Worm (Caenorhabditis elegans) whole organism, L4 larva: Measurements from ENCODE around the gene nhr-16.

ENCODE experiments used
- F10B5.3 ChIP-seq: sonication (generic microtip); optimal IDR thresholded peaks from 2 replicates; lab custom pipeline; 2016; ENCODE audit warnings: mild to moderate bottlenecking, missing genetic modification characterization, missing compliant biosample characterization
- F49E8.2 ChIP-seq: sonication (generic microtip); optimal IDR thresholded peaks from 2 replicates; lab custom pipeline; 2016; ENCODE audit warnings: missing compliant biosample characterization, mild to moderate bottlenecking, missing genetic modification characterization, borderline replicate concordance
- R02D3.7 ChIP-seq: fragments of 150-350 bp; sonication (generic microtip); optimal IDR thresholded peaks from 3 replicates; lab custom pipeline; 2014; ENCODE audit warnings: missing biosample characterization, missing genetic modification characterization
- Y75B8A.6 ChIP-seq: fragments of 200-800 bp; sonication (Bioruptor generic); IDR thresholded peaks from 2 replicates; pipeline ENCODE4 v1.3.6; 2022; ENCODE audit warnings: missing genetic modification reagents, missing genetic modification characterization, missing compliant biosample characterization
- aha-1 ChIP-seq: fragments of 150-350 bp; peaks from one replicate; lab custom pipeline; 2014; ENCODE audit warnings: missing biosample characterization, missing genetic modification characterization
- arid-1 ChIP-seq: fragments of 200-800 bp; sonication (Bioruptor generic); conservative IDR thresholded peaks from 2 replicates; pipeline ENCODE4 v1.3.6; 2022; ENCODE audit warnings: missing genetic modification reagents, missing genetic modification characterization, missing compliant biosample characterization
- attf-4 ChIP-seq: sonication (generic microtip); optimal IDR thresholded peaks from 3 replicates; lab custom pipeline; 2017; ENCODE audit warnings: missing biosample characterization, missing genetic modification characterization
- ceh-20 ChIP-seq: fragments of 200-800 bp; sonication (Bioruptor generic); IDR thresholded peaks from 2 replicates; pipeline ENCODE4 v1.3.6; 2022; ENCODE audit warnings: missing genetic modification reagents, missing genetic modification characterization, missing compliant biosample characterization
- ceh-62 ChIP-seq: sonication (generic microtip); optimal IDR thresholded peaks from 2 replicates; lab custom pipeline; 2017; ENCODE audit warnings: missing biosample characterization, missing genetic modification characterization
- ctbp-1 ChIP-seq: fragments of 200-800 bp; sonication (Bioruptor generic); IDR thresholded peaks from 2 replicates; pipeline ENCODE4 v1.3.6; 2022; ENCODE audit warnings: missing genetic modification reagents, missing genetic modification characterization, missing compliant biosample characterization
- daf-12 ChIP-seq: fragments of 150-350 bp; optimal IDR thresholded peaks from 2 replicates; lab custom pipeline; 2014; ENCODE audit warnings: missing biosample characterization, missing genetic modification reagents, missing genetic modification characterization
- daf-16 ChIP-seq, 3 experiments: sonication (generic microtip); optimal IDR thresholded peaks; 2 replicates each; lab custom pipeline; 2016 to 2017; ENCODE audit warnings: missing genetic modification characterization in 3 of 3, missing genetic modification reagents in 3 of 3, mild to moderate bottlenecking in 2 of 3, missing compliant biosample characterization in 2 of 3, missing biosample characterization in 1 of 3, moderate library complexity in 1 of 3
- dpl-1 ChIP-seq: fragments of 150-350 bp; optimal IDR thresholded peaks from 2 replicates; lab custom pipeline; 2014; ENCODE audit warnings: missing biosample characterization, missing genetic modification reagents, missing genetic modification characterization
- dve-1 ChIP-seq: sonication (generic microtip); optimal IDR thresholded peaks from 2 replicates; lab custom pipeline; 2017; ENCODE audit warnings: antibody characterized with exemption, mild to moderate bottlenecking, missing genetic modification characterization, missing compliant biosample characterization; ENCODE audit not compliant: insufficient read depth
- fkh-10 ChIP-seq: fragments of 150-350 bp; optimal IDR thresholded peaks from 2 replicates; lab custom pipeline; 2014; ENCODE audit warnings: missing biosample characterization, missing genetic modification reagents, missing genetic modification characterization
- hlh-11 ChIP-seq: fragments of 200-800 bp; sonication (Bioruptor generic); optimal IDR thresholded peaks from 2 replicates; lab custom pipeline; 2018; ENCODE audit warnings: mild to moderate bottlenecking, missing genetic modification characterization, missing compliant biosample characterization
- hlh-30 ChIP-seq: sonication (generic microtip); optimal IDR thresholded peaks from 2 replicates; lab custom pipeline; 2017; ENCODE audit warnings: antibody characterized with exemption, mild to moderate bottlenecking, missing genetic modification characterization, missing compliant biosample characterization; ENCODE audit not compliant: insufficient read depth
- hmg-1.1 ChIP-seq: fragments of 200-800 bp; sonication (Bioruptor generic); IDR thresholded peaks from 2 replicates; pipeline ENCODE4 v1.3.6; 2022; ENCODE audit warnings: missing genetic modification reagents, missing genetic modification characterization, missing compliant biosample characterization
- lin-38 ChIP-seq: fragments of 200-800 bp; sonication (Bioruptor generic); IDR thresholded peaks from 2 replicates; pipeline ENCODE4 v1.3.6; 2022; ENCODE audit warnings: missing genetic modification reagents, missing genetic modification characterization, missing compliant biosample characterization
- lin-39 ChIP-seq: fragments of 150-350 bp; optimal IDR thresholded peaks from 2 replicates; lab custom pipeline; 2014; ENCODE audit warnings: missing biosample characterization, missing genetic modification reagents, missing genetic modification characterization
- lir-3 ChIP-seq: sonication (generic microtip); optimal IDR thresholded peaks from 2 replicates; lab custom pipeline; 2016; ENCODE audit warnings: mild to moderate bottlenecking, missing genetic modification characterization, missing compliant biosample characterization
- lsy-2 ChIP-seq, 2 experiments: fragments of 150-350 bp in 1 of 2; sonication (generic microtip) in 1 of 2; optimal IDR thresholded peaks; 2 replicates each; lab custom pipeline; 2014 to 2017; ENCODE audit warnings: missing biosample characterization in 2 of 2, missing genetic modification characterization in 2 of 2
- mdl-1 ChIP-seq, 2 experiments: fragments of 150-350 bp in 1 of 2; sonication (generic microtip) in 1 of 2; optimal IDR thresholded peaks; 2 replicates each; lab custom pipeline; 2014 to 2017; ENCODE audit warnings: missing biosample characterization in 2 of 2, missing genetic modification characterization in 2 of 2
- mes-2 ChIP-seq: sonication (generic microtip); optimal IDR thresholded peaks from 2 replicates; lab custom pipeline; 2016; ENCODE audit warnings: missing genotype, mild to moderate bottlenecking, missing genetic modification characterization, missing compliant biosample characterization; ENCODE audit not compliant: poor library complexity, severe bottlenecking
- mxl-2 ChIP-seq: fragments of 200-800 bp; sonication (Bioruptor generic); conservative IDR thresholded peaks from 2 replicates; pipeline ENCODE4 v1.3.6; 2022; ENCODE audit warnings: missing genetic modification reagents, missing genetic modification characterization, missing compliant biosample characterization
- nhr-102 ChIP-seq: sonication (generic microtip); optimal IDR thresholded peaks from 2 replicates; lab custom pipeline; 2016; ENCODE audit warnings: mild to moderate bottlenecking, missing genetic modification characterization, moderate library complexity, missing compliant biosample characterization
- nhr-111 ChIP-seq: fragments of 200-800 bp; sonication (Bioruptor generic); optimal IDR thresholded peaks from 2 replicates; lab custom pipeline; 2018; ENCODE audit warnings: mild to moderate bottlenecking, missing genetic modification characterization, missing compliant biosample characterization
- nhr-28 ChIP-seq: fragments of 150-350 bp; optimal IDR thresholded peaks from 2 replicates; lab custom pipeline; 2014; ENCODE audit warnings: missing biosample characterization, missing genetic modification characterization
- nhr-6 ChIP-seq: fragments of 150-350 bp; optimal IDR thresholded peaks from 2 replicates; lab custom pipeline; 2014; ENCODE audit warnings: missing biosample characterization, missing genetic modification characterization
- nhr-77 ChIP-seq: fragments of 150-350 bp; optimal IDR thresholded peaks from 2 replicates; lab custom pipeline; 2014; ENCODE audit warnings: missing biosample characterization, missing genetic modification characterization
- pha-4 ChIP-seq, 2 experiments: fragments of 150-350 bp in 1 of 2; fragments of 200-800 bp in 1 of 2; sonication (Bioruptor generic) in 1 of 2; IDR thresholded peaks in 1 of 2; optimal IDR thresholded peaks in 1 of 2; 2 replicates each; pipeline versions ENCODE4 v1.3.6 to Lab custom; 2014 to 2022; ENCODE audit warnings: missing genetic modification characterization in 2 of 2, missing genetic modification reagents in 2 of 2, missing biosample characterization in 1 of 2, missing compliant biosample characterization in 1 of 2
- php-3 ChIP-seq: fragments of 200-800 bp; sonication (Bioruptor generic); IDR thresholded peaks from 2 replicates; pipeline ENCODE4 v1.3.6; 2022; ENCODE audit warnings: missing genetic modification reagents, missing genetic modification characterization, missing compliant biosample characterization
- pqm-1 ChIP-seq: sonication (generic microtip); optimal IDR thresholded peaks from 2 replicates; lab custom pipeline; 2017; ENCODE audit warnings: missing biosample characterization, missing genetic modification characterization
- rbr-2 ChIP-seq: sonication (generic microtip); optimal IDR thresholded peaks from 2 replicates; lab custom pipeline; 2016; ENCODE audit warnings: missing genotype, missing genetic modification characterization, missing compliant biosample characterization
- set-16 ChIP-seq: fragments of 200-800 bp; sonication (Bioruptor generic); IDR thresholded peaks from 2 replicates; pipeline ENCODE4 v1.3.6; 2022; ENCODE audit warnings: missing genetic modification reagents, missing genetic modification characterization, missing compliant biosample characterization
- spr-1 ChIP-seq: sonication (generic microtip); optimal IDR thresholded peaks from 2 replicates; lab custom pipeline; 2016; ENCODE audit warnings: mild to moderate bottlenecking, missing genetic modification characterization, missing compliant biosample characterization
- vab-7 ChIP-seq: fragments of 200-800 bp; sonication (Bioruptor generic); IDR thresholded peaks from 2 replicates; pipeline ENCODE4 v1.3.6; 2022; ENCODE audit warnings: missing genetic modification reagents, missing genetic modification characterization, missing compliant biosample characterization
- zfp-2 ChIP-seq: sonication (generic microtip); optimal IDR thresholded peaks from 2 replicates; lab custom pipeline; 2016; ENCODE audit warnings: mild to moderate bottlenecking, missing genetic modification characterization, missing compliant biosample characterization
- zfp-3 ChIP-seq: fragments of 200-800 bp; sonication (Bioruptor generic); conservative IDR thresholded peaks from 2 replicates; pipeline ENCODE4 v1.3.6; 2022; ENCODE audit warnings: missing genetic modification reagents, missing genetic modification characterization, missing compliant biosample characterization
- ztf-11 ChIP-seq: fragments of 150-350 bp; optimal IDR thresholded peaks from 2 replicates; lab custom pipeline; 2014; ENCODE audit warnings: missing biosample characterization, missing genetic modification characterization

Gene nhr-16

ce11 chrII:4428121-4428520 lies 10.5 kb upstream of the nhr-16 start:
- TF ChIP-seq aha-1 (tag; lab: Kevin White, UChicago) (peak; percentile 94), ceh-62 (no peak), set-16 (0 out of 2 replicates have a peak, but pooled peaks have one; percentile 14)

- no peak for TF ChIP-seq lsy-2 (tag; optimal IDR thresholded peaks at IDR 0.05; lab: Kevin White, UChicago)
- no peak for TF ChIP-seq mes-2
- TF ChIP-seq aha-1 (tag; lab: Kevin White, UChicago): no peak
- TF ChIP-seq nhr-111 (GFP tag; lab: Kevin White, UChicago): no peak
- TF ChIP-seq rbr-2 (tag; lab: Kevin White, UChicago): no peak
- no peak for TF ChIP-seq ztf-11 (tag; lab: Kevin White, UChicago)
- no peak for TF ChIP-seq lir-3
- TF ChIP-seq nhr-28 (tag; lab: Kevin White, UChicago): peak; percentile 97
- peak; percentile 2 for TF ChIP-seq nhr-77
- TF ChIP-seq zfp-2 (tag; lab: Kevin White, UChicago): no peak
- TF ChIP-seq lin-39 (tag; lab: Kevin White, UChicago): no peak
- no peak for TF ChIP-seq zfp-3 (GFP tag; lab: Robert Waterston, UW)
- peak; percentile 2 for TF ChIP-seq hlh-11
- no peak for TF ChIP-seq R02D3.7 (tag; lab: Kevin White, UChicago)
- no peak for TF ChIP-seq daf-16 (GFP tag; optimal IDR thresholded peaks at IDR 0.05; lab: Kevin White, UChicago)
- TF ChIP-seq daf-16 (tag; optimal IDR thresholded peaks at IDR 0.05; lab: Kevin White, UChicago): peak; percentile 61
- TF ChIP-seq set-16: no peak
- TF ChIP-seq php-3 (GFP tag; lab: Robert Waterston, UW): no peak
- no peak for TF ChIP-seq F49E8.2 (tag; lab: Kevin White, UChicago)
- no peak for TF ChIP-seq nhr-6 (tag; lab: Kevin White, UChicago)
- no peak for TF ChIP-seq daf-12 (tag; lab: Kevin White, UChicago)
- TF ChIP-seq mdl-1 (tag; optimal IDR thresholded peaks at IDR 0.05; lab: Kevin White, UChicago): no peak
- TF ChIP-seq hmg-1.1: no peak
- TF ChIP-seq pqm-1 (tag; lab: Kevin White, UChicago): peak; percentile 14
- no peak for TF ChIP-seq Y75B8A.6 (GFP tag; lab: Robert Waterston, UW)
- TF ChIP-seq F10B5.3 (tag; lab: Kevin White, UChicago): no peak
Observed at ce11 chrII:4433146-4433545, 5.5 kb upstream of the nhr-16 start, which contains the start of gene nhr-109. Gene nhr-109 (plus strand): TSS chrII:4433367.

ce11 chrII:4434278-4434677 lies 4.3 kb upstream of the nhr-16 start:
- TF ChIP-seq spr-1 (tag; lab: Kevin White, UChicago) (no peak), aha-1 (tag; lab: Kevin White, UChicago) (peak; percentile 98)

ce11 chrII:4435134-4435533 lies 3.5 kb upstream of the nhr-16 start, which contains the start of gene nhr-273:
Gene nhr-273 (plus strand): TSS chrII:4435300.
- TF ChIP-seq nhr-77 (no peak), daf-16 (GFP tag; optimal IDR thresholded peaks at IDR 0.05; lab: Kevin White, UChicago) (no peak), daf-16 (tag; optimal IDR thresholded peaks at IDR 0.05; lab: Kevin White, UChicago) (peak; percentile 38), arid-1 (GFP tag; lab: Robert Waterston, UW) (no peak), fkh-10 (GFP tag; lab: Kevin White, UChicago) (no peak), pha-4 (GFP tag; IDR thresholded peaks at IDR 0.05; lab: Robert Waterston, UW) (no peak), pha-4 (tag; optimal IDR thresholded peaks at IDR 0.05; lab: Kevin White, UChicago) (no peak), nhr-28 (tag; lab: Kevin White, UChicago) (peak; percentile 66), vab-7 (GFP tag; lab: Robert Waterston, UW) (no peak), dpl-1 (GFP tag; lab: Kevin White, UChicago) (no peak), lin-38 (GFP tag; lab: Robert Waterston, UW) (no peak), ceh-20 (GFP tag; lab: Robert Waterston, UW) (no peak), nhr-102 (tag; lab: Kevin White, UChicago) (no peak), dve-1 (tag; lab: Kevin White, UChicago) (peak; percentile 21), hmg-1.1 (no peak), lir-3 (no peak), ctbp-1 (GFP tag; lab: Robert Waterston, UW) (no peak), attf-4 (no peak), mxl-2 (GFP tag; lab: Robert Waterston, UW) (no peak), hlh-30 (tag; lab: Kevin White, UChicago) (no peak)
